Worm (Caenorhabditis elegans) whole organism, L4/young adult: ENCODE measurements around the gene vps-45.

Experiments used
- W03F9.2 ChIP-seq: fragments of 150-350 bp; optimal IDR thresholded peaks from 2 replicates; lab custom pipeline; 2014; ENCODE audit warnings: missing biosample characterization, missing genetic modification characterization
- dao-5 ChIP-seq: sonication (generic microtip); optimal IDR thresholded peaks from 2 replicates; lab custom pipeline; 2016; ENCODE audit warnings: missing genotype, missing genetic modification characterization, moderate library complexity, missing compliant biosample characterization
- him-1 ChIP-seq: sonication (generic microtip); optimal IDR thresholded peaks from 2 replicates; lab custom pipeline; 2016; ENCODE audit warnings: missing genotype, missing genetic modification reagents, missing genetic modification characterization, missing compliant biosample characterization

vps-45 gene

DNA sequence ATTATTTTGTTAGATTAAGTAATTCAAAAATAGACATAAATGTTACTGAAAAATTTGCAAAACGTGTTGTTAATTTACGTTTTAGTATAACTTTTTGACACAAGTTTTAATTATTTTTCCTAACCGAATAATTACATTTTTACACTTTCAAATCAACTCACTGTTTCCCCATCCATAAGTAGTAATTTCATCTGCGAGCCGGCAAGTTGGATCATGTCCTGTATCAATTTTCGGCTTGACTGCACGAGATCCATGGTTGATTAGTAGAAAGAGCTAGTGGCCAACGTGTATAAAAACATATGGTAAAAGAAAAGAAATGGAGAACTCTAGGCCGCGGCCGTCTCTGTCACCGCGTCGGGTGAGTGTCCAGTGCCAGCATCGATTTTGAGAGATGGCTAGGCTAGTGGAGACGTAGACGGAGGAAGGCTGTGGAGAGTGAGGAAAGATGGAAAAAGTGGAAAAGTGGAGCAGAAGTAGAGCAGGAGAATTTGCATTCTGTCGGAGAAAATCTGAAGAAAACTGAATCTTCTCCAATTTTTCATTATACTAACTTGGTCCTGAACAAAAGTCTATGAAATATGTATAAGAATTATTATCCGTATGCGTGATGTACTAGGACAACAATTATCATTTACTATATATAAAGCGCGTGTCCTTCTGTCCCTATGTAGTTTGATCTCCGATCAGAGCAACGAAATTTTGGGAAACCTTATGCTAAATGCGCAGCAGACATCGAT lies at the start of gene vps-45:
Gene vps-45 (minus strand): TSS at position 350 of the 737 bp plus-strand sequence.
- TF ChIP-seq dao-5 (tag; lab: Kevin White, UChicago), result no peak
- TF ChIP-seq W03F9.2 (tag; lab: Kevin White, UChicago), result peak; percentile 41

- TF ChIP-seq dao-5 (tag; lab: Kevin White, UChicago) (no peak), him-1 (tag; lab: Kevin White, UChicago) (peak; percentile 23)
Measured at ce11 chrX:1021835-1022311, 47.2 kb upstream of the vps-45 start.

DNA sequence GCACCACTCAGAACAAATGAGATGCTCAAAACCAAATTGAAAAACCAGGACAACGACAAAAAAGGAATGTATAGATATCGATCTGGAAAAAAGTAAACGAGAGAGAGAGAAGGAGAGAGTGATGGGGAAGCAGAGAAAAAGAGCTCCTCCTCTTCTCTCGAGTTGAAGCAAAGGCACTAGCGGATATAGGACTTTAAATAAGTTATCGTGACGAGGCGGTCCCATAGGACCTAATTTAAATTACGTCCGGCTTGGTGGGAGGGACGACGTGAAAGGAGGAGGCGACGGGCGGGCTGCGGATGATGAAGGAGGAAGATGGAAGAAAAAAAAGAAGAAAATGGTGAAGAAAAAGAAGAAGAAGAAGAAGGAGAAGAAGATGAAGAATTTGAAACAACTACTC lies 43.9 kb upstream of the vps-45 start:
- TF ChIP-seq him-1 (tag; lab: Kevin White, UChicago) (peak; percentile 56), W03F9.2 (tag; lab: Kevin White, UChicago) (no peak)

ce11 chrX:1017456-1017855 lies 42.8 kb upstream of the vps-45 start, which contains the start of the genes F55A4.13 and nlf-1:
TSS of gene F55A4.13 (minus strand) at chrX:1017556.
TSS of gene nlf-1 (minus strand) at chrX:1017567.
- TF ChIP-seq him-1 (tag; lab: Kevin White, UChicago) (no peak), dao-5 (tag; lab: Kevin White, UChicago) (no peak), W03F9.2 (tag; lab: Kevin White, UChicago) (no peak)

DNA sequence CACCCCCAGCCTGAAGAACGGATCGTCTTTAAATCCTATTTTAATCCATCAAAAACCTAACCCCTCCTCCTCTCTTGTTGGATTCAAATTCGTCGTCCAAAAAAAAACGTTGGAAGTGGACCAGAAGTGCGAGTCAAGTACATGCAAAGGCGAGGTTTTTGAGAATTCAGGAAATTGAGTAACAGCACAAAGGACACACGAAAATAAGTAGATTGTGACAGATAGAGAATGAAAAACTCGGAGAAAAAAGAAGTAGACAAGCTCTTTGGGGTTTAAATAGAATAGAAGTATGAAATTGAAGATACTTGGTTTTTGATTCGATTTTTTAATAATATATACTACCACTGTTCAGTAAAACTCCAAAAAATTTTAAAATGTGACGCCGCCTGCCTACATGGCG lies 40.1 kb upstream of the vps-45 start:
- TF ChIP-seq dao-5 (tag; lab: Kevin White, UChicago) (no peak), W03F9.2 (tag; lab: Kevin White, UChicago) (no peak), him-1 (tag; lab: Kevin White, UChicago) (no peak)

DNA sequence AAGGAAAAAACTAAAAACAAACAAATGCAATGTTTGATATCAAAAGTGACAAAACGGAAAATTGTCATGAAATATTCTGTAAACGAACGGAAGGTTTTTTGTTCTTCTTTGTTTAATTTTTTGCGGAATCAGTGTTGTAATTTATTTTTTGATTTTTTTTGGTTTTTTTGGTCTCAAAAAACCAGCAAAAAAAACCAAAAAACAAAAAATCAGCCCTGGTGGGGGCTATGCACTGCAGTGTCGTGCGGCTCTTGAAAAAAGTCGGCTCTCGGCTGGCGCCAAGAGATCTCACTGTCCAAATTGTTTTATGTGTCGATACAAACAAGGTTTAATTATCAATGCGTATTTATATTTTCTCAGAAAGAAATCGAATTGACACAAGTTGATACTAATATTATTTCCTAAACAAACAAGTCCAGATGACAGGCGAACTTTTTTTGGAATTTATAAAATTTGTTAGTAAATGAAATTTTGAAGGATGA lies 37.8 kb upstream of the vps-45 start:
- TF ChIP-seq him-1 (tag; lab: Kevin White, UChicago), result no peak
- no peak for TF ChIP-seq W03F9.2 (tag; lab: Kevin White, UChicago)
- no peak for TF ChIP-seq dao-5 (tag; lab: Kevin White, UChicago)

DNA sequence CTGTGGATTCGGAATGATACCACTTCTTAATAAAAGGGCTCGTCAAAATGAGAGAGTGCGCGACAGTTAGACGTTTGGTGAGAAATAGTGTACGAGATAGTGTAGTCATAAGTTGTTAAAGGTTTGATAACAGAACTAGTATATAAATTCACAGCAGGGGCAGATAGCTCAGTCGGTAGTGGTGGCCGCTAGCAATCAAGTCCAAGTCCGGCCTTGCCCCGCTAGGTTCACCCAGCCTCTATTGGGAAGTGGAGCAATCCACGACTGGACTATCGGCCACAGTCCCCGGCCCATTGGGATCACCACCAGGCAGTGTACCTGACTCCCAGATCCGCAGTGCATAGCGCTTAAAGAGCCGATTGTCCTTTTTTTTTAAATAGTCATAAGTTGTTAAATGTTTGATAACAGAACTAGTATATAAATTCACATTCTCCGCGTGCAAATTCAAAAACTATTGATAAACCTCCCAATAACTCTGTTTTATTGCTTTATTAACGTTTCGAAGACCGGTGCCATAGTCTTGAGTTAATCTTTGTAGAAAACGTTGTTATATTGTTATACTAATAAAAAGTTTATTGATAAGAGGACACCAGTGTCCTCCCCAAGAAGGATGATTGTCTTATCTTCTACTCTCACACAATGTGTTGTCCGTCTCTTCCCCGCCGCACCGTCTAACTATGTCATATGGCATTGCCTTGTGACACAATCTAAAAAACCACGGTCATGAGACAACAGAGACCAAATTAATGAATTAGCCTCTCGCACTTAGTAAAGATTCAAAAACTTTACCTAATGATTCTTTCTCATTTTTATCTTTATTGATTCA lies 36.2 kb upstream of the vps-45 start:
- TF ChIP-seq him-1 (tag; lab: Kevin White, UChicago) (no peak), dao-5 (tag; lab: Kevin White, UChicago) (no peak), W03F9.2 (tag; lab: Kevin White, UChicago) (no peak)

- TF ChIP-seq dao-5 (tag; lab: Kevin White, UChicago), result no peak
- TF ChIP-seq him-1 (tag; lab: Kevin White, UChicago), result no peak
- TF ChIP-seq W03F9.2 (tag; lab: Kevin White, UChicago), result no peak
Measured at ce11 chrX:1009512-1009911, 34.9 kb upstream of the vps-45 start.

ce11 chrX:1005026-1005425 lies 30.4 kb upstream of the vps-45 start:
- TF ChIP-seq dao-5 (tag; lab: Kevin White, UChicago) (no peak), W03F9.2 (tag; lab: Kevin White, UChicago) (no peak), him-1 (tag; lab: Kevin White, UChicago) (no peak)

DNA sequence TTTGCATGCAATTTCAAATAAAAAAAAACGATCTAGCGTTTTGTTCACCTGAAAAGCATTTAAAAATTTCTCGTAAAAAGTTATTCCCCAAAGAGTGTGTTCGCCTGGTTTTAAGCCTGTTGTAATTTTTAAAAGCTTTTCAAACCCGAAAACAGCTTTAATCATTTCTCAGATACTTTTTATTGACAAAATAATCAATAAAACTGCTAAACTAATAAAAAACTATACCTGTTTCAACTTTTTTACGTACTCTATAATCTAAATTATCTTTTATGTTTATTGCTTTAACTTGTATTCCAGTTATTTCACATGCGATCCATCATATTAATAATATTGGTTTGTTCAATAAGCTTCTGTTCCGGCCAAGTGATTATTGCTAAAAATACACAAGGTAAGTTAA lies 29.4 kb upstream of the vps-45 start, which contains the start of gene cutl-21:
Gene cutl-21 (plus strand): TSS at position 301 of the 400 bp plus-strand sequence.
- TF ChIP-seq dao-5 (tag; lab: Kevin White, UChicago) (no peak), W03F9.2 (tag; lab: Kevin White, UChicago) (no peak), him-1 (tag; lab: Kevin White, UChicago) (no peak)

- TF ChIP-seq W03F9.2 (tag; lab: Kevin White, UChicago) (no peak), him-1 (tag; lab: Kevin White, UChicago) (no peak), dao-5 (tag; lab: Kevin White, UChicago) (no peak)
Measured at ce11 chrX:994678-995077, 20.0 kb upstream of the vps-45 start.

- TF ChIP-seq him-1 (tag; lab: Kevin White, UChicago), result peak; percentile 79
- no peak for TF ChIP-seq W03F9.2 (tag; lab: Kevin White, UChicago)
- TF ChIP-seq dao-5 (tag; lab: Kevin White, UChicago), result no peak
Measured at ce11 chrX:992650-993403, 18.2 kb upstream of the vps-45 start.
